Comparison of ENCODE assay signal across 5 worm cellular contexts in the genomic region with DNA sequence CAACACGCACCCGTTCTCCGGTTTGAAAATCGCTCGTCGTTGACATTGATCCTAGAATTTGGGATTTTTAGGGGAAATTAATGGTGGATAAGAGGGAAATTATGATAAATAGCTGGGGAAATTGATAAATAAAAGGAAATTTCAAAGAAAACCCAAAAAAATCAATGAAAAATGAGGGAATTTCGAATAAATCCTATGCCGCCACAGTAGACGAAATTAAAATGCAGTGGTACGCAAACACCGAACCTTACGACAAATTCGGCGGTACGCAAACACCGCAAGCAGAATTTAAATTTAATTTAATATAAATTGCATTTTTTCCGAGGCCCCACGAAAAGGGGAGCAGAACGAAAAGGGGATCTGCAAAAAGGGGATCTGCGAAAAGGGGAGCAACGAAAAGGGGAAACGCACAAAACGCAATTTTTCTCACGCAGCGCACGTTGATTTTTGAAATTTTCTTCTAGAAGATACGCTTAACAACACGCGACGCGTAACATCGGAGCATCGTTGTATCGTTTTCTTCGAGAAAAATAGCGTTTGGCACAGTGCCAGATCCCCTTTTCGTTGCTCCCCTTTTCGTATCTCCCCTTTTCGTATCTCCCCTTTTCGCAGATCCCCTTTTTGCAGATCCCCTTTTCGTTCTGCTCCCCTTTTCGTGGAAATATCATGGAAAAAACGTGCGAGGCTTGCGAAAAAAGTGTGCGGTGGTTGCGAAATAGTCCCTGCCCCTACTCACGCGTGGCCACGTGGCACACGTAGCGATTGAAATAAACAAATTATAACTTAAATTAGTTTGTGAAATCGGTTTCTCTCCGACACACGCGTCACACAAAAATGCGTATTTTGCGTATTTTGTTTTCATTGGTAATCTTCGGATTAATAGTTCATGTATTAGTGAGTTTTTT.
A peak's percentile ranks its signal among the peaks of the same experiment; 100 is the strongest.
TF ChIP-seq lines count a peak whose summit lies in the region.
"Not testable (repeated sequence)": the region's sequence is repeated elsewhere in the genome, so short reads cannot be mapped to it uniquely, and the experiment has no call there.

A gene (minus strand): TSS at position 51 of the 905 bp plus-strand sequence.
A gene (plus strand): TSS at position 339 of the 905 bp plus-strand sequence.

TF ChIP-seq in whole organism, L1 larva, 84 proteins besides CTCF, POLR2A, EP300 and RAD21 (continues in another document):
- TF ChIP-seq ztf-11 (tag; optimal IDR thresholded peaks at IDR 0.05; lab: Kevin White, UChicago) (peak in 1 of 2 experiments; percentile 65), lin-15B (tag; optimal IDR thresholded peaks at IDR 0.05; lab: Kevin White, UChicago) (peak; percentile 72), xbp-1 (tag; optimal IDR thresholded peaks at IDR 0.05; lab: Kevin White, UChicago) (peak; percentile 61), lin-14 (GFP tag; optimal IDR thresholded peaks at IDR 0.05; lab: Kevin White, UChicago) (peak; percentile 78), ces-1 (GFP tag; optimal IDR thresholded peaks at IDR 0.05; lab: Kevin White, UChicago) (peak; percentile 92), nhr-77 (tag; optimal IDR thresholded peaks at IDR 0.05; lab: Kevin White, UChicago) (peak; percentile 29), efl-1 (optimal IDR thresholded peaks at IDR 0.05; lab: Kevin White, UChicago) (peak; percentile 53 to 71), efl-1 (GFP tag; optimal IDR thresholded peaks at IDR 0.05 in 1 of 2; lab: Kevin White, UChicago) (peak; percentile 73 to 96), nhr-20 (tag; optimal IDR thresholded peaks at IDR 0.05; lab: Kevin White, UChicago) (peak; percentile 66), dsc-1 (tag; optimal IDR thresholded peaks at IDR 0.05; lab: Kevin White, UChicago) (peak; percentile 74), irx-1 (tag; optimal IDR thresholded peaks at IDR 0.05; lab: Kevin White, UChicago) (peak; percentile 23), F16B12.6 (tag; optimal IDR thresholded peaks at IDR 0.05; lab: Kevin White, UChicago) (peak; percentile 88), C16A3.4 (tag; optimal IDR thresholded peaks at IDR 0.05; lab: Kevin White, UChicago) (peak; percentile 13), nhr-47 (tag; optimal IDR thresholded peaks at IDR 0.05; lab: Kevin White, UChicago) (peak; percentile 84), ceh-82 (tag; optimal IDR thresholded peaks at IDR 0.05; lab: Kevin White, UChicago) (peak; percentile 41 to 65 (median 41))

TF ChIP-seq in whole organism, L3 larva, 47 proteins besides CTCF, POLR2A, EP300 and RAD21:
- TF ChIP-seq nfya-1 (tag; optimal IDR thresholded peaks at IDR 0.05; lab: Kevin White, UChicago; ENCODE audit: insufficient read depth), result peak; percentile 67
- TF ChIP-seq fkh-10 (GFP tag; optimal IDR thresholded peaks at IDR 0.05; lab: Kevin White, UChicago), result peak; percentile 29
- TF ChIP-seq tbx-2 (tag; optimal IDR thresholded peaks at IDR 0.05; lab: Kevin White, UChicago), result peak; percentile 2
- peak; percentile 78 for TF ChIP-seq lin-15B (tag; optimal IDR thresholded peaks at IDR 0.05; lab: Kevin White, UChicago)
- peak; percentile 30 for TF ChIP-seq nhr-43 (tag; optimal IDR thresholded peaks at IDR 0.05; lab: Kevin White, UChicago; ENCODE audit: poor library complexity, severe bottlenecking)
- TF ChIP-seq pqm-1 (tag; optimal IDR thresholded peaks at IDR 0.05; lab: Kevin White, UChicago), result peak; percentile 0
- peak; percentile 22 for TF ChIP-seq hmg-11 (tag; optimal IDR thresholded peaks at IDR 0.05; lab: Kevin White, UChicago)
- peak; percentile 29 for TF ChIP-seq lin-39 (tag; optimal IDR thresholded peaks at IDR 0.05; lab: Kevin White, UChicago)
- peak; percentile 2 for TF ChIP-seq nhr-23 (tag; optimal IDR thresholded peaks at IDR 0.05; lab: Kevin White, UChicago)
- TF ChIP-seq pha-4 (tag; optimal IDR thresholded peaks at IDR 0.05; lab: Kevin White, UChicago), result peak; percentile 5

TF ChIP-seq in whole organism, early embryonic, 17 proteins besides CTCF, POLR2A, EP300 and RAD21:
- TF ChIP-seq pes-1 (GFP tag; IDR thresholded peaks at IDR 0.05; lab: Robert Waterston, UW) (peak; percentile 57; the same call in 1 of the 2 replicates), scrt-1 (GFP tag; IDR thresholded peaks at IDR 0.05; lab: Robert Waterston, UW) (peak; percentile 37; the same call in 1 of the 2 replicates), tbx-37 (GFP tag; conservative IDR thresholded peaks at IDR 0.05; lab: Robert Waterston, UW) (peak; percentile 59; the same call in 1 of the 2 replicates)

TF ChIP-seq in whole organism, midembryonic, 9 proteins besides CTCF, POLR2A, EP300 and RAD21:
- TF ChIP-seq flt-1 (GFP tag; IDR thresholded peaks at IDR 0.05; lab: Robert Waterston, UW) (peak; percentile 72), klf-2 (GFP tag; conservative IDR thresholded peaks at IDR 0.05; lab: Robert Waterston, UW) (0 out of 2 replicates have a peak, but pooled peaks have one; percentile 33), ztf-23 (GFP tag; IDR thresholded peaks at IDR 0.05; lab: Robert Waterston, UW) (peak; percentile 84), ztf-29 (GFP tag; IDR thresholded peaks at IDR 0.05; lab: Robert Waterston, UW) (peak; percentile 34; the same call in 1 of the 2 replicates)
TF ChIP-seq in whole organism, midembryonic: peak in this region for 4; not testable (repeated sequence) for 5.

TF ChIP-seq in whole organism, young adult, 124 proteins besides CTCF, POLR2A, EP300 and RAD21 (continues in another document):
- TF ChIP-seq C06A6.2 (GFP tag; conservative IDR thresholded peaks at IDR 0.05; lab: Robert Waterston, UW) (0 out of 2 replicates have a peak, but pooled peaks have one; percentile 27), xnd-1 (tag; optimal IDR thresholded peaks at IDR 0.05; lab: Kevin White, UChicago) (peak; percentile 22), ceh-40 (GFP tag; IDR thresholded peaks at IDR 0.05; lab: Robert Waterston, UW) (peak; percentile 47; the same call in 1 of the 2 replicates), lir-1 (GFP tag; conservative IDR thresholded peaks at IDR 0.05; lab: Robert Waterston, UW) (0 out of 2 replicates have a peak, but pooled peaks have one; percentile 24), snpc-4 (tag; optimal IDR thresholded peaks at IDR 0.05; lab: Kevin White, UChicago) (peak in 2 of 4 experiments; percentile 33 to 42), tbp1 (GFP tag; optimal IDR thresholded peaks at IDR 0.05; lab: Kevin White, UChicago) (peak; percentile 28), bed-2 (GFP tag; IDR thresholded peaks at IDR 0.05; lab: Robert Waterston, UW) (peak; percentile 51; the same call in 1 of the 2 replicates), K12H6.12 (tag; optimal IDR thresholded peaks at IDR 0.05; lab: Kevin White, UChicago) (peak; percentile 53), Y67H2A.10 (GFP tag; conservative IDR thresholded peaks at IDR 0.05; lab: Robert Waterston, UW) (peak; percentile 28; the same call in 1 of the 2 replicates), nfyb-1 (GFP tag; IDR thresholded peaks at IDR 0.05; lab: Robert Waterston, UW) (peak; percentile 61; the same call in 1 of the 2 replicates), ztf-25 (GFP tag; IDR thresholded peaks at IDR 0.05; lab: Robert Waterston, UW) (0 out of 2 replicates have a peak, but pooled peaks have one; percentile 37), let-607 (tag; optimal IDR thresholded peaks at IDR 0.05; lab: Kevin White, UChicago) (peak in 1 of 2 experiments; percentile 22), madf-10 (tag; optimal IDR thresholded peaks at IDR 0.05; lab: Kevin White, UChicago) (peak; percentile 41), aptf-2 (GFP tag; conservative IDR thresholded peaks at IDR 0.05; lab: Robert Waterston, UW) (peak; percentile 48; the same call in 1 of the 2 replicates), rcor-1 (GFP tag; IDR thresholded peaks at IDR 0.05; lab: Robert Waterston, UW) (peak; percentile 84), hsf-1 (GFP tag; IDR thresholded peaks at IDR 0.05; lab: Robert Waterston, UW) (peak; percentile 62), madf-8 (GFP tag; conservative IDR thresholded peaks at IDR 0.05; lab: Robert Waterston, UW) (0 out of 2 replicates have a peak, but pooled peaks have one; percentile 34), ceh-100 (GFP tag; IDR thresholded peaks at IDR 0.05; lab: Robert Waterston, UW) (peak; percentile 95), attf-3 (GFP tag; conservative IDR thresholded peaks at IDR 0.05; lab: Robert Waterston, UW) (peak; percentile 63; the same call in 1 of the 2 replicates), B0019.2 (GFP tag; conservative IDR thresholded peaks at IDR 0.05; lab: Robert Waterston, UW) (peak; percentile 70), zfh-2 (GFP tag; conservative IDR thresholded peaks at IDR 0.05; lab: Robert Waterston, UW) (peak; percentile 48; the same call in 1 of the 2 replicates), snpc-1.3 (tag; optimal IDR thresholded peaks at IDR 0.05; lab: Kevin White, UChicago; ENCODE audit: insufficient read depth) (peak; percentile 14), egl-44 (GFP tag; IDR thresholded peaks at IDR 0.05; lab: Robert Waterston, UW) (0 out of 2 replicates have a peak, but pooled peaks have one; percentile 18), Y53F4B.3 (GFP tag; IDR thresholded peaks at IDR 0.05; lab: Robert Waterston, UW) (peak; percentile 12; the same call in 1 of the 2 replicates), lin-54 (GFP tag; optimal IDR thresholded peaks at IDR 0.05; lab: Kevin White, UChicago) (peak; percentile 87), hmg-1.2 (GFP tag; IDR thresholded peaks at IDR 0.05; lab: Robert Waterston, UW) (peak; percentile 54), ceh-91 (GFP tag; IDR thresholded peaks at IDR 0.05; lab: Robert Waterston, UW) (peak; percentile 61), mcd-1 (GFP tag; IDR thresholded peaks at IDR 0.05; lab: Robert Waterston, UW) (peak; percentile 85), tlf-1 (GFP tag; optimal IDR thresholded peaks at IDR 0.05; lab: Kevin White, UChicago) (peak; percentile 5), K11D2.4 (GFP tag; IDR thresholded peaks at IDR 0.05; lab: Robert Waterston, UW) (peak; percentile 58; the same call in 1 of the 2 replicates), ekl-4 (GFP tag; IDR thresholded peaks at IDR 0.05; lab: Robert Waterston, UW) (peak; percentile 76), madf-6 (GFP tag; IDR thresholded peaks at IDR 0.05; lab: Robert Waterston, UW) (peak; percentile 73), lin-35 (GFP tag; optimal IDR thresholded peaks at IDR 0.05; lab: Kevin White, UChicago) (peak in 1 of 3 experiments; percentile 64), pbrm-1 (GFP tag; IDR thresholded peaks at IDR 0.05; lab: Robert Waterston, UW) (peak; percentile 75; the same call in 1 of the 2 replicates), unc-130 (GFP tag; optimal IDR thresholded peaks at IDR 0.05; lab: Kevin White, UChicago) (peak; percentile 27), lsl-1 (GFP tag; optimal IDR thresholded peaks at IDR 0.05; lab: Kevin White, UChicago) (peak; percentile 58), Y79H2A.3 (GFP tag; conservative IDR thresholded peaks at IDR 0.05; lab: Robert Waterston, UW) (0 out of 2 replicates have a peak, but pooled peaks have one; percentile 7), ceh-27 (GFP tag; optimal IDR thresholded peaks at IDR 0.05; lab: Kevin White, UChicago) (peak; percentile 32), attf-5 (GFP tag; optimal IDR thresholded peaks at IDR 0.05; lab: Kevin White, UChicago) (peak; percentile 83)
- not testable (repeated sequence) for TF ChIP-seq snpc-4 (GFP tag; optimal IDR thresholded peaks at IDR 0.05; lab: Kevin White, UChicago)
